Fruit fly (Drosophila melanogaster): ENCODE results near the gene CheA84a.

Gene CheA84a

DNA sequence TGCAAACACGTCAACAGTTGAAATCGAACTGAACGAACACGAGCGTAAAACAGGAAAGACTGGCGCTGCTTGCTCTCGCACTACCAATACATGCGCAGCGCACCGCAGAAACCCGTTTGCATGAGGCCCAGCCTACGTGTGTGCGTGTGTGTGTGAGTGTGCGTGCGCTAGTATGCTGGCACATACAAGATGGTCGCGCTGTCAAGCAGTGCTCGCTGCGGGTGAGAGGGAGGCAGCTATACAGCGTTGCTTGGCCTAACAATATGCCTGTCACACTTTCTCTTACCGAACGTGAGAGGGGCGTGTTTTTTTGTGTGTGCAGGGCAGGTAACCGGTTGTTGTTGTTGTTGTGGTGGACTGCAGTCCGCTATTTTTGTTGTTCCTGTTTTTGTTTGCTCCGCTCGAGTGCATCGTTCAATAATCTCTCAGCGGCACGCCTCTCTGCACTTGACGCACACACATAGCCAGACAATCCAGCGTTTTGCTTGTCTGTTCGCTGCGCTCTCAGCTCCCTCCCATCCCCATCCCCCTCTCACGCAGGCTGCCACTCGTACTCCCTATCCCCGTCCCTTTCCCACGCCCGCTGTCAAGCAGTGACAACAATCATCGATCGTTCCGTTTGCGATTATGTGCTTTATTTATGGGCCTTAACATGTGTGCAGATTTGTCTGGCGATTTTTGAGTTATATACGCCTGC is 23.1 kb downstream of the CheA84a start, which contains the start of gene grn (continued):
- peak; percentile 10 for TF ChIP-seq Camta (GFP tag; optimal IDR thresholded peaks at IDR 0.05)
- no peak for TF ChIP-seq btn (GFP tag; optimal IDR thresholded peaks at IDR 0.05)
- TF ChIP-seq CG13624 (GFP tag; optimal IDR thresholded peaks at IDR 0.05): peak; percentile 47
- TF ChIP-seq cato (GFP tag; optimal IDR thresholded peaks at IDR 0.05; ENCODE audit: borderline replicate concordance): no peak
- peak; percentile 27 for TF ChIP-seq mam (GFP tag; optimal IDR thresholded peaks at IDR 0.05)
- TF ChIP-seq HLHmδ (GFP tag; optimal IDR thresholded peaks at IDR 0.05): peak; percentile 43
- 0 out of 3 replicates have a peak, but pooled peaks have one; percentile 54 for TF ChIP-seq CG11456 (GFP tag; IDR thresholded peaks at IDR 0.05)
- no peak for TF ChIP-seq ERR (GFP tag; optimal IDR thresholded peaks at IDR 0.05)
- TF ChIP-seq CG9876 (GFP tag; optimal IDR thresholded peaks at IDR 0.05): no peak
- no peak for TF ChIP-seq pb (GFP tag; optimal IDR thresholded peaks at IDR 0.05)
- TF ChIP-seq luna (GFP tag; optimal IDR thresholded peaks at IDR 0.05): no peak
- no peak for TF ChIP-seq kah (GFP tag; optimal IDR thresholded peaks at IDR 0.05)
- TF ChIP-seq CG31224 (GFP tag; IDR thresholded peaks at IDR 0.05): peak; percentile 34; the same call in 1 of the 2 replicates
- no peak for TF ChIP-seq CG15696 (tag; optimal IDR thresholded peaks at IDR 0.05)
- no peak for TF ChIP-seq Fer1 (GFP tag; optimal IDR thresholded peaks at IDR 0.05)
- TF ChIP-seq seq (GFP tag; IDR thresholded peaks at IDR 0.05): 0 out of 2 replicates have a peak, but pooled peaks have one; percentile 35
- TF ChIP-seq fd102C (GFP tag; optimal IDR thresholded peaks at IDR 0.05): no peak
- TF ChIP-seq CG15269 (tag; optimal IDR thresholded peaks at IDR 0.05): no peak
- no peak for TF ChIP-seq Gsc (GFP tag; IDR thresholded peaks at IDR 0.05)
- TF ChIP-seq CG17385 (GFP tag; optimal IDR thresholded peaks at IDR 0.05): no peak
- TF ChIP-seq CG11723 (GFP tag; optimal IDR thresholded peaks at IDR 0.05): peak; percentile 21
- TF ChIP-seq Fer3 (tag; optimal IDR thresholded peaks at IDR 0.05): no peak
- TF ChIP-seq CG17612 (GFP tag; IDR thresholded peaks at IDR 0.05): no peak
- TF ChIP-seq insv (GFP tag; optimal IDR thresholded peaks at IDR 0.05): peak in 1 of 2 experiments; percentile 19
- no peak for TF ChIP-seq CG7786 (GFP tag; optimal IDR thresholded peaks at IDR 0.05)
- no peak for TF ChIP-seq Lhr (GFP tag; optimal IDR thresholded peaks at IDR 0.05)
- TF ChIP-seq da (GFP tag; optimal IDR thresholded peaks at IDR 0.05): no peak
- no peak for TF ChIP-seq CG11560 (tag; IDR thresholded peaks at IDR 0.05)
- no peak for TF ChIP-seq NK7.1 (GFP tag; optimal IDR thresholded peaks at IDR 0.05)
- TF ChIP-seq gce (GFP tag; IDR thresholded peaks at IDR 0.05): no peak
- no peak for TF ChIP-seq Drgx (GFP tag; IDR thresholded peaks at IDR 0.05)
- peak; percentile 41 for TF ChIP-seq gsb-n (tag; optimal IDR thresholded peaks at IDR 0.05)
- TF ChIP-seq amos (GFP tag; IDR thresholded peaks at IDR 0.05; ENCODE audit: partially characterized antibody): peak; percentile 42; the same call in 1 of the 2 replicates
- TF ChIP-seq CG1602 (GFP tag; optimal IDR thresholded peaks at IDR 0.05): no peak
- no peak for TF ChIP-seq CG30431 (GFP tag; optimal IDR thresholded peaks at IDR 0.05)
- TF ChIP-seq CG6791 (GFP tag; IDR thresholded peaks at IDR 0.05; ENCODE audit: partially characterized antibody): peak; percentile 58; the same call in 2 of the 3 replicates
- TF ChIP-seq CG7928 (GFP tag; optimal IDR thresholded peaks at IDR 0.05): no peak
- peak; percentile 31; the same call in 1 of the 2 replicates for TF ChIP-seq CG9215 (GFP tag; IDR thresholded peaks at IDR 0.05)
- TF ChIP-seq CG7357 (GFP tag; IDR thresholded peaks at IDR 0.05): no peak
- TF ChIP-seq CG42726 (GFP tag; IDR thresholded peaks at IDR 0.05; ENCODE audit: partially characterized antibody): peak; percentile 58
- TF ChIP-seq Eip74EF (GFP tag; optimal IDR thresholded peaks at IDR 0.05): peak in 1 of 2 experiments; percentile 79
- no peak for TF ChIP-seq CG4707 (GFP tag; optimal IDR thresholded peaks at IDR 0.05)
- no peak for TF ChIP-seq CTCF (GFP tag; optimal IDR thresholded peaks at IDR 0.05)
- TF ChIP-seq so (GFP tag; IDR thresholded peaks at IDR 0.05): peak; percentile 54; the same call in 1 of the 3 replicates
- TF ChIP-seq hb (GFP tag; IDR thresholded peaks at IDR 0.05; ENCODE audit: partially characterized antibody): 0 out of 3 replicates have a peak, but pooled peaks have one; percentile 50
- TF ChIP-seq sug (tag; optimal IDR thresholded peaks at IDR 0.05): peak; percentile 57
- no peak for TF ChIP-seq Sox100B (GFP tag; optimal IDR thresholded peaks at IDR 0.05)
- TF ChIP-seq CG18262 (tag; optimal IDR thresholded peaks at IDR 0.05): peak; percentile 4
- TF ChIP-seq croc (GFP tag; conservative IDR thresholded peaks at IDR 0.05): no peak
- TF ChIP-seq Gug (GFP tag; IDR thresholded peaks at IDR 0.05): no peak; the same call in 3 of the 4 replicates
